Worm (Caenorhabditis elegans) whole organism, L1 larva: ENCODE results near the gene W09B6.4.

Experiments
- aha-1 ChIP-seq: fragments of 150-350 bp; optimal IDR thresholded peaks from 2 replicates; lab custom pipeline; 2014; ENCODE audit warnings: missing biosample characterization, missing genetic modification characterization
- elt-2 ChIP-seq: sonication (generic microtip); optimal IDR thresholded peaks from 2 replicates; lab custom pipeline; 2016; ENCODE audit warnings: missing genetic modification characterization, mild to moderate bottlenecking, inconsistent platforms, missing compliant biosample characterization, missing genetic modification reagents
- lin-13 ChIP-seq: fragments of 150-350 bp; optimal IDR thresholded peaks from 2 replicates; lab custom pipeline; 2014; ENCODE audit warnings: missing biosample characterization, missing genetic modification reagents, missing genetic modification characterization
- lin-14 ChIP-seq: fragments of 200-800 bp; sonication (Bioruptor generic); optimal IDR thresholded peaks from 2 replicates; lab custom pipeline; 2018; ENCODE audit warnings: mild to moderate bottlenecking, missing genetic modification characterization, moderate library complexity, missing compliant biosample characterization
- nhr-237 ChIP-seq: fragments of 150-350 bp; optimal IDR thresholded peaks from 2 replicates; lab custom pipeline; 2014; ENCODE audit warnings: missing biosample characterization, missing genetic modification characterization
- unc-62 ChIP-seq: fragments of 150-350 bp; optimal IDR thresholded peaks from 2 replicates; lab custom pipeline; 2014; ENCODE audit warnings: missing biosample characterization, missing genetic modification reagents, missing genetic modification characterization
- unc-86 ChIP-seq: sonication (generic microtip); optimal IDR thresholded peaks from 2 replicates; lab custom pipeline; 2016; ENCODE audit warnings: missing genetic modification characterization, missing compliant biosample characterization

- TF ChIP-seq unc-86 = no peak
- TF ChIP-seq unc-62 = no peak
- no peak for TF ChIP-seq lin-14 (GFP tag; lab: Kevin White, UChicago)
- no peak for TF ChIP-seq nhr-237 (tag; lab: Kevin White, UChicago)
- TF ChIP-seq lin-13 = no peak
- no peak for TF ChIP-seq elt-2 (tag; lab: Kevin White, UChicago)
- no peak for TF ChIP-seq aha-1
These were observed 7.3 kb downstream of the W09B6.4 start for ce11 chrII:1133295-1133694.
